Worm (Caenorhabditis elegans) whole organism, L2 larva: ENCODE measurements around the gene hpo-31.

ENCODE experiments used
- ZK546.5 ChIP-seq: sonication (generic microtip); optimal IDR thresholded peaks from 2 replicates; lab custom pipeline; 2017; ENCODE audit warnings: missing biosample characterization, missing genetic modification characterization
- alr-1 ChIP-seq: fragments of 150-350 bp; optimal IDR thresholded peaks from 2 replicates; lab custom pipeline; 2014; ENCODE audit warnings: missing biosample characterization, missing genetic modification characterization
- aly-2 ChIP-seq: fragments of 150-350 bp; optimal IDR thresholded peaks from 2 replicates; lab custom pipeline; 2014; ENCODE audit warnings: missing biosample characterization, missing genetic modification characterization
- ama-1 ChIP-seq: fragments of 150-350 bp; optimal IDR thresholded peaks from 2 replicates; lab custom pipeline; 2018; ENCODE audit warnings: inconsistent platforms
- elt-1 ChIP-seq: fragments of 150-350 bp; optimal IDR thresholded peaks from 2 replicates; lab custom pipeline; 2014; ENCODE audit warnings: missing biosample characterization, missing genetic modification characterization
- fos-1 ChIP-seq: fragments of 150-350 bp; optimal IDR thresholded peaks from 2 replicates; lab custom pipeline; 2014; ENCODE audit warnings: missing biosample characterization, missing genetic modification characterization
- lin-13 ChIP-seq: fragments of 150-350 bp; optimal IDR thresholded peaks from 2 replicates; lab custom pipeline; 2014; ENCODE audit warnings: missing biosample characterization, missing genetic modification reagents, missing genetic modification characterization
- lin-39 ChIP-seq: fragments of 150-350 bp; optimal IDR thresholded peaks from 2 replicates; lab custom pipeline; 2014; ENCODE audit warnings: missing biosample characterization, missing genetic modification reagents, missing genetic modification characterization
- nhr-21 ChIP-seq: fragments of 150-350 bp; optimal IDR thresholded peaks from 2 replicates; lab custom pipeline; 2014; ENCODE audit warnings: missing biosample characterization, missing genetic modification characterization
- nhr-77 ChIP-seq: fragments of 150-350 bp; optimal IDR thresholded peaks from 2 replicates; lab custom pipeline; 2014; ENCODE audit warnings: missing biosample characterization, missing genetic modification characterization
- snpc-4 ChIP-seq: fragments of 150-350 bp; optimal IDR thresholded peaks from 2 replicates; lab custom pipeline; 2014; ENCODE audit warnings: missing biosample characterization, missing genetic modification characterization
- ztf-11 ChIP-seq: sonication (generic microtip); optimal IDR thresholded peaks from 2 replicates; lab custom pipeline; 2017; ENCODE audit warnings: missing biosample characterization, missing genetic modification characterization

DNA sequence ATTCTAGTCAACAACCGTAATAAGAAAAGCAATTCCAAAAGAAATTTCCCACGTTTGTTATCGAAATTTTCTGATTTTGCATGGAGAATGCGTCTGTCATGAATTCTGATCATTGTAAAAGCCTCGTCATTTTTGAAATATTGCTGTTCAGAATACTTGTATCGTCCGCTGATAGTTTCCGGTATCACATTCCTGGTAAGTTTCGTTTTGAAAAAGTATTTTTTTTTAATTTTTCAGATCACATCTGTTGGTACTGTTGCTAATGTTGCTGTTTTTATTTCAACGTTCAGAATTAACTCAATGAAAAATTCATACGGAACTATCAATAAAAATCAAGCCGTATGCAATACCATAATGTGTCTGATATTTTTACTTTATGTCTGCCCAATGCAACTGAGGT lies 18.1 kb downstream of the hpo-31 start, which contains the start of gene srx-17:
- TF ChIP-seq lin-13 (GFP tag; lab: Kevin White, UChicago), result no peak
- TF ChIP-seq ama-1, result no peak
- no peak for TF ChIP-seq fos-1 (tag; lab: Kevin White, UChicago)
- TF ChIP-seq aly-2 (tag; lab: Kevin White, UChicago), result no peak
- TF ChIP-seq elt-1, result no peak
- no peak for TF ChIP-seq nhr-21
- no peak for TF ChIP-seq ZK546.5 (tag; lab: Kevin White, UChicago)
- TF ChIP-seq ztf-11 (tag; lab: Kevin White, UChicago), result no peak
- no peak for TF ChIP-seq nhr-77 (tag; lab: Kevin White, UChicago)
- TF ChIP-seq alr-1 (tag; lab: Kevin White, UChicago), result no peak
- TF ChIP-seq snpc-4 (tag; lab: Kevin White, UChicago), result no peak
- no peak for TF ChIP-seq lin-39 (tag; lab: Kevin White, UChicago)
